Worm (Caenorhabditis elegans) whole organism, dauer: ENCODE results near the gene sid-2.

Experiments
- unc-62 ChIP-seq: sonication (generic microtip); optimal IDR thresholded peaks from 2 replicates; lab custom pipeline; 2017; ENCODE audit warnings: missing biosample characterization, missing genetic modification reagents, missing genetic modification characterization

Gene sid-2

ce11 chrIII:13721944-13722343 is 42.7 kb downstream of the sid-2 start:
- TF ChIP-seq unc-62 = no peak

- TF ChIP-seq unc-62 = no peak
These were observed 43.3 kb downstream of the sid-2 start for ce11 chrIII:13722387-13723122.

ce11 chrIII:13724018-13724892 is 45.0 kb downstream of the sid-2 start:
- no peak for TF ChIP-seq unc-62

- no peak for TF ChIP-seq unc-62
These were observed 50.5 kb downstream of the sid-2 start for ce11 chrIII:13729760-13730159.

ce11 chrIII:13731589-13731988 is 52.3 kb downstream of the sid-2 start, which contains the start of gene W06F12.2:
Gene W06F12.2, minus strand, starts transcription at chrIII:13731689.
- TF ChIP-seq unc-62 = no peak
